Worm (Caenorhabditis elegans): ENCODE data around the gene srv-5.

Gene srv-5

ce11 chrX:4222779-4223387 lies 29.3 kb upstream of the srv-5 start:
- TF ChIP-seq cog-1 (tag; optimal IDR thresholded peaks at IDR 0.05) (peak; percentile 36), ztf-23 (GFP tag; IDR thresholded peaks at IDR 0.05) (0 out of 2 replicates have a peak, but pooled peaks have one; percentile 45), ref-1 (GFP tag; conservative IDR thresholded peaks at IDR 0.05) (no peak), med-1 (GFP tag; optimal IDR thresholded peaks at IDR 0.05; ENCODE audit: insufficient read depth) (no peak), T22C8.4 (GFP tag; IDR thresholded peaks at IDR 0.05) (no peak), flt-1 (GFP tag; IDR thresholded peaks at IDR 0.05) (no peak), klf-2 (GFP tag; conservative IDR thresholded peaks at IDR 0.05) (no peak), ztf-29 (GFP tag; IDR thresholded peaks at IDR 0.05) (peak; percentile 96), tab-1 (GFP tag; IDR thresholded peaks at IDR 0.05) (no peak)

ce11 chrX:4235752-4236151 lies 16.4 kb upstream of the srv-5 start, which contains the start of gene rab-37:
Gene rab-37 (minus strand): TSS chrX:4235852.
- TF ChIP-seq med-1 (GFP tag; optimal IDR thresholded peaks at IDR 0.05; ENCODE audit: insufficient read depth) (no peak), T22C8.4 (GFP tag; IDR thresholded peaks at IDR 0.05) (no peak), tab-1 (GFP tag; IDR thresholded peaks at IDR 0.05) (no peak), flt-1 (GFP tag; IDR thresholded peaks at IDR 0.05) (no peak), ztf-23 (GFP tag; IDR thresholded peaks at IDR 0.05) (no peak), klf-2 (GFP tag; conservative IDR thresholded peaks at IDR 0.05) (no peak), ztf-29 (GFP tag; IDR thresholded peaks at IDR 0.05) (no peak), cog-1 (tag; optimal IDR thresholded peaks at IDR 0.05) (no peak)

- no peak for TF ChIP-seq med-1 (GFP tag; optimal IDR thresholded peaks at IDR 0.05; ENCODE audit: insufficient read depth)
- TF ChIP-seq ztf-29 (GFP tag; IDR thresholded peaks at IDR 0.05), result no peak
- no peak for TF ChIP-seq ztf-23 (GFP tag; IDR thresholded peaks at IDR 0.05)
- no peak for TF ChIP-seq cog-1 (tag; optimal IDR thresholded peaks at IDR 0.05)
- no peak for TF ChIP-seq T22C8.4 (GFP tag; IDR thresholded peaks at IDR 0.05)
- TF ChIP-seq ref-1 (GFP tag; conservative IDR thresholded peaks at IDR 0.05), result no peak
- TF ChIP-seq klf-2 (GFP tag; conservative IDR thresholded peaks at IDR 0.05), result no peak
Measured at ce11 chrX:4238971-4239370, 13.2 kb upstream of the srv-5 start.

ce11 chrX:4244489-4245123 lies 7.5 kb upstream of the srv-5 start:
- TF ChIP-seq ref-1 (GFP tag; conservative IDR thresholded peaks at IDR 0.05) (no peak), cog-1 (tag; optimal IDR thresholded peaks at IDR 0.05) (no peak), ztf-29 (GFP tag; IDR thresholded peaks at IDR 0.05) (no peak), klf-2 (GFP tag; conservative IDR thresholded peaks at IDR 0.05) (no peak)

- TF ChIP-seq cog-1 (tag; optimal IDR thresholded peaks at IDR 0.05) (no peak), flt-1 (GFP tag; IDR thresholded peaks at IDR 0.05) (no peak), tab-1 (GFP tag; IDR thresholded peaks at IDR 0.05) (no peak), ztf-29 (GFP tag; IDR thresholded peaks at IDR 0.05) (no peak), ref-1 (GFP tag; conservative IDR thresholded peaks at IDR 0.05) (no peak), klf-2 (GFP tag; conservative IDR thresholded peaks at IDR 0.05) (no peak), med-1 (GFP tag; optimal IDR thresholded peaks at IDR 0.05; ENCODE audit: insufficient read depth) (no peak), T22C8.4 (GFP tag; IDR thresholded peaks at IDR 0.05) (no peak), ztf-23 (GFP tag; IDR thresholded peaks at IDR 0.05) (no peak)
Measured at ce11 chrX:4245124-4245523, 7.0 kb upstream of the srv-5 start.

ce11 chrX:4246237-4246697 lies 5.9 kb upstream of the srv-5 start:
- TF ChIP-seq ref-1 (GFP tag; conservative IDR thresholded peaks at IDR 0.05) (no peak), ztf-23 (GFP tag; IDR thresholded peaks at IDR 0.05) (0 out of 2 replicates have a peak, but pooled peaks have one; percentile 24)

ce11 chrX:4246867-4247591 lies 5.1 kb upstream of the srv-5 start, which contains the start of gene F48D6.4:
Gene F48D6.4 (minus strand): TSS chrX:4247212.
- TF ChIP-seq med-1 (GFP tag; optimal IDR thresholded peaks at IDR 0.05; ENCODE audit: insufficient read depth), result no peak
- no peak for TF ChIP-seq ztf-23 (GFP tag; IDR thresholded peaks at IDR 0.05)
- TF ChIP-seq T22C8.4 (GFP tag; IDR thresholded peaks at IDR 0.05), result no peak
- TF ChIP-seq ref-1 (GFP tag; conservative IDR thresholded peaks at IDR 0.05), result no peak
- no peak for TF ChIP-seq tab-1 (GFP tag; IDR thresholded peaks at IDR 0.05)
- TF ChIP-seq cog-1 (tag; optimal IDR thresholded peaks at IDR 0.05), result no peak

ce11 chrX:4248417-4248816 lies 3.7 kb upstream of the srv-5 start:
- TF ChIP-seq ztf-29 (GFP tag; IDR thresholded peaks at IDR 0.05), result no peak
- no peak for TF ChIP-seq med-1 (GFP tag; optimal IDR thresholded peaks at IDR 0.05; ENCODE audit: insufficient read depth)
- no peak for TF ChIP-seq tab-1 (GFP tag; IDR thresholded peaks at IDR 0.05)
- no peak for TF ChIP-seq ztf-23 (GFP tag; IDR thresholded peaks at IDR 0.05)
- TF ChIP-seq T22C8.4 (GFP tag; IDR thresholded peaks at IDR 0.05), result no peak
- TF ChIP-seq flt-1 (GFP tag; IDR thresholded peaks at IDR 0.05), result no peak
- no peak for TF ChIP-seq ref-1 (GFP tag; conservative IDR thresholded peaks at IDR 0.05)
- TF ChIP-seq klf-2 (GFP tag; conservative IDR thresholded peaks at IDR 0.05), result no peak
- TF ChIP-seq cog-1 (tag; optimal IDR thresholded peaks at IDR 0.05), result no peak

ce11 chrX:4248949-4249348 lies 3.2 kb upstream of the srv-5 start, which contains the start of gene hlh-13:
Gene hlh-13 (plus strand): TSS chrX:4249249.
- TF ChIP-seq cog-1 (tag; optimal IDR thresholded peaks at IDR 0.05) (no peak), ref-1 (GFP tag; conservative IDR thresholded peaks at IDR 0.05) (no peak)

- TF ChIP-seq tab-1 (GFP tag; IDR thresholded peaks at IDR 0.05), result no peak
- TF ChIP-seq T22C8.4 (GFP tag; IDR thresholded peaks at IDR 0.05), result peak; percentile 69; the same call in 1 of the 2 replicates
- no peak for TF ChIP-seq flt-1 (GFP tag; IDR thresholded peaks at IDR 0.05)
- no peak for TF ChIP-seq ref-1 (GFP tag; conservative IDR thresholded peaks at IDR 0.05)
- no peak for TF ChIP-seq ztf-23 (GFP tag; IDR thresholded peaks at IDR 0.05)
- TF ChIP-seq cog-1 (tag; optimal IDR thresholded peaks at IDR 0.05), result no peak
- no peak for TF ChIP-seq ztf-29 (GFP tag; IDR thresholded peaks at IDR 0.05)
Measured at ce11 chrX:4254782-4255181, 2.6 kb downstream of the srv-5 start, which contains the start of gene taf-11.1. Gene taf-11.1 (plus strand): TSS chrX:4255170.

Measured in whole organism, midembryonic.